Fruit fly (Drosophila melanogaster): ENCODE results near the gene mge.

The mge gene

dm6 chr3L:3902491-3903198 is 7.1 kb downstream of the mge start, which contains the start of gene Ubi-p63E (continued):
- TF ChIP-seq Atf6 (GFP tag; IDR thresholded peaks at IDR 0.05): no peak
- TF ChIP-seq tup (GFP tag; optimal IDR thresholded peaks at IDR 0.05): no peak
- no peak for TF ChIP-seq aop (GFP tag; IDR thresholded peaks at IDR 0.05)
- TF ChIP-seq caup (GFP tag; optimal IDR thresholded peaks at IDR 0.05; ENCODE audit: severe bottlenecking): peak; percentile 62
- no peak for TF ChIP-seq CG10366 (GFP tag; IDR thresholded peaks at IDR 0.05)
- peak; percentile 69 for TF ChIP-seq CG18262 (tag; optimal IDR thresholded peaks at IDR 0.05)
- peak; percentile 36 for TF ChIP-seq Fer1 (GFP tag; optimal IDR thresholded peaks at IDR 0.05)
- TF ChIP-seq CG18011 (GFP tag; optimal IDR thresholded peaks at IDR 0.05): no peak
- TF ChIP-seq CG7372 (GFP tag; IDR thresholded peaks at IDR 0.05): no peak
- TF ChIP-seq CG2116 (GFP tag; optimal IDR thresholded peaks at IDR 0.05): peak; percentile 33
- peak; percentile 18 for TF ChIP-seq CG4617 (GFP tag; optimal IDR thresholded peaks at IDR 0.05; ENCODE audit: borderline replicate concordance)
- TF ChIP-seq CG3726 (GFP tag; IDR thresholded peaks at IDR 0.05): no peak
- TF ChIP-seq Ravus (GFP tag; IDR thresholded peaks at IDR 0.05): no peak
- TF ChIP-seq CG11093 (GFP tag; IDR thresholded peaks at IDR 0.05): 0 out of 3 replicates have a peak, but pooled peaks have one; percentile 24
- TF ChIP-seq sd (tag; optimal IDR thresholded peaks at IDR 0.05): no peak
- TF ChIP-seq Ets65A (GFP tag): peak; percentile 96
- TF ChIP-seq Deaf1 (tag; optimal IDR thresholded peaks at IDR 0.05): no peak
- no peak for TF ChIP-seq ato (GFP tag; IDR thresholded peaks at IDR 0.05; ENCODE audit: partially characterized antibody)
- peak; percentile 11 for TF ChIP-seq Lhr (GFP tag; optimal IDR thresholded peaks at IDR 0.05)
- TF ChIP-seq eve (GFP tag; optimal IDR thresholded peaks at IDR 0.05): no peak
- peak; percentile 63 for TF ChIP-seq CG9437 (GFP tag; optimal IDR thresholded peaks at IDR 0.05)
- peak; percentile 43 for TF ChIP-seq scrt (GFP tag; optimal IDR thresholded peaks at IDR 0.05)
- no peak for TF ChIP-seq knrl (GFP tag; IDR thresholded peaks at IDR 0.05; ENCODE audit: partially characterized antibody)
- no peak for TF ChIP-seq CG42726 (GFP tag; IDR thresholded peaks at IDR 0.05; ENCODE audit: partially characterized antibody)
- TF ChIP-seq Asciz (GFP tag; optimal IDR thresholded peaks at IDR 0.05): peak; percentile 30
- TF ChIP-seq CG6765 (GFP tag; optimal IDR thresholded peaks at IDR 0.05): no peak
- no peak for TF ChIP-seq pros (GFP tag; optimal IDR thresholded peaks at IDR 0.05)
- no peak for TF ChIP-seq D (optimal IDR thresholded peaks at IDR 0.05)
- TF ChIP-seq D (GFP tag; optimal IDR thresholded peaks at IDR 0.05): peak; percentile 57
- peak; percentile 22 for TF ChIP-seq CG3407 (GFP tag; optimal IDR thresholded peaks at IDR 0.05)
- TF ChIP-seq CG12744 (GFP tag; optimal IDR thresholded peaks at IDR 0.05): peak; percentile 64
- TF ChIP-seq CG8924 (tag; optimal IDR thresholded peaks at IDR 0.05): peak; percentile 25
- TF ChIP-seq CG31388 (GFP tag; optimal IDR thresholded peaks at IDR 0.05): no peak
- peak in 1 of 2 experiments; percentile 62 for TF ChIP-seq bsh (GFP tag; optimal IDR thresholded peaks at IDR 0.05)
- TF ChIP-seq ara (GFP tag; IDR thresholded peaks at IDR 0.05): no peak
- TF ChIP-seq CG32767 (GFP tag; IDR thresholded peaks at IDR 0.05): no peak
- no peak for TF ChIP-seq CG17802 (tag; optimal IDR thresholded peaks at IDR 0.05)
- peak; percentile 50 for TF ChIP-seq CG10431 (GFP tag; optimal IDR thresholded peaks at IDR 0.05)
- peak; percentile 55 for TF ChIP-seq Oli (tag; optimal IDR thresholded peaks at IDR 0.05)
- TF ChIP-seq CG15514 (GFP tag; optimal IDR thresholded peaks at IDR 0.05): peak; percentile 58
- TF ChIP-seq CG3065 (GFP tag; optimal IDR thresholded peaks at IDR 0.05): no peak
- peak; percentile 35 for TF ChIP-seq CG12769 (tag; optimal IDR thresholded peaks at IDR 0.05)
- no peak for TF ChIP-seq toy (GFP tag; IDR thresholded peaks at IDR 0.05)
- TF ChIP-seq CG1647 (GFP tag; optimal IDR thresholded peaks at IDR 0.05): peak; percentile 63
- TF ChIP-seq Chrac-16 (GFP tag; optimal IDR thresholded peaks at IDR 0.05): peak; percentile 52
- TF ChIP-seq Drgx (GFP tag; IDR thresholded peaks at IDR 0.05): no peak
- TF ChIP-seq CG12236 (GFP tag; optimal IDR thresholded peaks at IDR 0.05): peak; percentile 61
- TF ChIP-seq CG6272 (GFP tag; IDR thresholded peaks at IDR 0.05): peak; percentile 72
- peak; percentile 81 for TF ChIP-seq CG2120 (GFP tag; optimal IDR thresholded peaks at IDR 0.05)

Data from whole organism, embryonic.